Fruit fly (Drosophila melanogaster): ENCODE measurements around the gene PolD1.

The PolD1 gene

DNA sequence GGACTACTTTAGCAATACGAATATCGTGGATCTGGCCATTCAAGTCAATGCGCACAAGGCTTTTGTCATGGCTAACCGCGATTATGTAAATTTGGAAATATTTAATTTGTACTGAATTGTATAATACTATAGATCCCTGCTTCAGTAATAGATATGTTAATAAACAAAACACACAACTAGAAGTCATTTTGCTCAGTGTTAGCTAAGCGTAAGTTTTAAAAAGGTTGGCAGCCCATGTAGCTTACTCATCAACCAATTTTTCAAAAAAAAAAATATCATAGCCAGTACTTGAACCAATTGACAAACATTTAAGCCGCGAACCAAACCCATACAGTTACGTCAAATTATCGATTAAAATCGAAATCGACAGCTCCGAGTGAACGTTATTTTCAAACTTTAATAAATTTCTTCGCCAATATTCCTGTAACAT is 49.4 kb upstream of the PolD1 start (continued):
- TF ChIP-seq Elba2 (GFP tag; optimal IDR thresholded peaks at IDR 0.05) (peak; percentile 40), CG15479 (GFP tag; optimal IDR thresholded peaks at IDR 0.05) (no peak), kah (GFP tag; optimal IDR thresholded peaks at IDR 0.05) (peak; percentile 12), ash1 (GFP tag; optimal IDR thresholded peaks at IDR 0.05) (no peak), CG12299 (tag; optimal IDR thresholded peaks at IDR 0.05) (peak; percentile 62), CG8388 (GFP tag; optimal IDR thresholded peaks at IDR 0.05) (peak; percentile 68), hth (optimal IDR thresholded peaks at IDR 0.05) (no peak), CG7271 (tag; optimal IDR thresholded peaks at IDR 0.05) (no peak), CG17186 (GFP tag; optimal IDR thresholded peaks at IDR 0.05) (peak; percentile 53), CG12219 (GFP tag; optimal IDR thresholded peaks at IDR 0.05) (peak; percentile 81), CG6765 (GFP tag; optimal IDR thresholded peaks at IDR 0.05) (peak; percentile 74), CG12769 (tag; optimal IDR thresholded peaks at IDR 0.05) (peak; percentile 88), H15 (GFP tag; IDR thresholded peaks at IDR 0.05) (peak; percentile 64; the same call in 1 of the 3 replicates), CG1529 (GFP tag; optimal IDR thresholded peaks at IDR 0.05) (peak; percentile 43), CG12744 (GFP tag; optimal IDR thresholded peaks at IDR 0.05) (peak; percentile 73), CG14965 (GFP tag; optimal IDR thresholded peaks at IDR 0.05; ENCODE audit: borderline replicate concordance) (no peak), tna (GFP tag; IDR thresholded peaks at IDR 0.05; ENCODE audit: partially characterized antibody) (peak; percentile 37; the same call in 1 of the 2 replicates), CG10654 (GFP tag; optimal IDR thresholded peaks at IDR 0.05) (peak; percentile 68), Hr3 (GFP tag; optimal IDR thresholded peaks at IDR 0.05) (peak; percentile 64), CG6272 (GFP tag; IDR thresholded peaks at IDR 0.05) (0 out of 2 replicates have a peak, but pooled peaks have one; percentile 7), CG9932 (GFP tag; IDR thresholded peaks at IDR 0.05) (peak; percentile 85), ind (GFP tag; optimal IDR thresholded peaks at IDR 0.05) (peak; percentile 73), CG10321 (GFP tag; IDR thresholded peaks at IDR 0.05) (peak; percentile 60; the same call in 1 of the 2 replicates), CG16813 (GFP tag; IDR thresholded peaks at IDR 0.05; ENCODE audit: partially characterized antibody) (peak; percentile 60), CG13424 (tag; optimal IDR thresholded peaks at IDR 0.05) (peak; percentile 74), peb (GFP tag; IDR thresholded peaks at IDR 0.05) (peak; percentile 51; the same call in 1 of the 2 replicates), CG7745 (tag; optimal IDR thresholded peaks at IDR 0.05) (no peak), CG10267 (tag; optimal IDR thresholded peaks at IDR 0.05) (peak; percentile 81), CG4424 (GFP tag; optimal IDR thresholded peaks at IDR 0.05) (peak; percentile 74), YL-1 (GFP tag; optimal IDR thresholded peaks at IDR 0.05) (no peak), Lim3 (GFP tag; IDR thresholded peaks at IDR 0.05) (0 out of 2 replicates have a peak, but pooled peaks have one; percentile 6), Dref (GFP tag; IDR thresholded peaks at IDR 0.05) (peak; percentile 95), danr (GFP tag; IDR thresholded peaks at IDR 0.05) (0 out of 2 replicates have a peak, but pooled peaks have one; percentile 14), Hr78 (GFP tag; optimal IDR thresholded peaks at IDR 0.05) (no peak), nau (GFP tag; optimal IDR thresholded peaks at IDR 0.05) (peak; percentile 60), CG9727 (GFP tag; optimal IDR thresholded peaks at IDR 0.05) (peak; percentile 66), NC2β (GFP tag; optimal IDR thresholded peaks at IDR 0.05) (peak; percentile 66), Neu2 (GFP tag; optimal IDR thresholded peaks at IDR 0.05; ENCODE audit: borderline replicate concordance) (peak; percentile 54), CG11560 (tag; IDR thresholded peaks at IDR 0.05) (peak; percentile 95), pan (optimal IDR thresholded peaks at IDR 0.05) (no peak), pan (GFP tag; optimal IDR thresholded peaks at IDR 0.05 in 1 of 2, IDR thresholded peaks at IDR 0.05 in 1 of 2) (peak in 1 of 2 experiments; percentile 85), fd64A (GFP tag; optimal IDR thresholded peaks at IDR 0.05) (peak; percentile 27), CG15269 (tag; optimal IDR thresholded peaks at IDR 0.05) (peak; percentile 80), stc (GFP tag; IDR thresholded peaks at IDR 0.05) (peak; percentile 78), CG11398 (GFP tag; optimal IDR thresholded peaks at IDR 0.05) (peak; percentile 38), sc (optimal IDR thresholded peaks at IDR 0.05) (no peak), sc (GFP tag; optimal IDR thresholded peaks at IDR 0.05) (peak; percentile 13), CG4617 (GFP tag; optimal IDR thresholded peaks at IDR 0.05; ENCODE audit: borderline replicate concordance) (no peak), Side (GFP tag; optimal IDR thresholded peaks at IDR 0.05) (peak; percentile 71), CG17328 (GFP tag; IDR thresholded peaks at IDR 0.05) (peak; percentile 81)
